Worm (Caenorhabditis elegans) whole organism, young adult: ENCODE data around the gene pho-13.

ENCODE experiments used
- B0035.1 ChIP-seq: sonication (generic microtip); optimal IDR thresholded peaks from 2 replicates; lab custom pipeline; 2016; ENCODE audit warnings: missing genetic modification characterization, mild to moderate bottlenecking, missing compliant biosample characterization, missing genotype, missing genetic modification reagents
- F49E8.2 ChIP-seq: sonication (generic microtip); optimal IDR thresholded peaks from 3 replicates; lab custom pipeline; 2017; ENCODE audit warnings: missing genetic modification characterization, mild to moderate bottlenecking, missing compliant biosample characterization, antibody characterized with exemption, moderate library complexity; ENCODE audit not compliant: insufficient read depth
- F55B11.4 ChIP-seq: sonication (generic microtip); optimal IDR thresholded peaks from 2 replicates; lab custom pipeline; 2016; ENCODE audit warnings: missing compliant biosample characterization, missing genetic modification characterization, borderline replicate concordance; ENCODE audit not compliant: insufficient read depth
- F57A8.1 ChIP-seq: fragments of 200-800 bp; sonication (Bioruptor generic); optimal IDR thresholded peaks from 2 replicates; lab custom pipeline; 2018; ENCODE audit warnings: mild to moderate bottlenecking, missing genetic modification characterization, moderate library complexity, missing compliant biosample characterization
- K12H6.12 ChIP-seq: fragments of 200-800 bp; sonication (Bioruptor generic); optimal IDR thresholded peaks from 2 replicates; lab custom pipeline; 2018; ENCODE audit warnings: mild to moderate bottlenecking, missing genetic modification characterization, missing compliant biosample characterization
- Y53G8AR.9 ChIP-seq: fragments of 200-800 bp; sonication (Bioruptor generic); conservative IDR thresholded peaks from 2 replicates; pipeline ENCODE4 v1.3.6; 2022; ENCODE audit warnings: missing genetic modification reagents, missing genetic modification characterization, missing compliant biosample characterization
- Y67H2A.10 ChIP-seq: fragments of 200-800 bp; sonication (Bioruptor generic); conservative IDR thresholded peaks from 2 replicates; pipeline ENCODE4 v1.3.6; 2022; ENCODE audit warnings: missing genetic modification reagents, missing genetic modification characterization, missing compliant biosample characterization
- Y79H2A.3 ChIP-seq: fragments of 200-800 bp; sonication (Bioruptor generic); conservative IDR thresholded peaks from 2 replicates; pipeline ENCODE4 v1.3.6; 2022; ENCODE audit warnings: missing genetic modification reagents, missing genetic modification characterization, missing compliant biosample characterization
- ZK185.1 ChIP-seq: sonication (generic microtip); optimal IDR thresholded peaks from 2 replicates; lab custom pipeline; 2016; ENCODE audit warnings: mild to moderate bottlenecking, missing genetic modification characterization, missing compliant biosample characterization; ENCODE audit not compliant: poor library complexity, severe bottlenecking
- ama-1 ChIP-seq, 3 experiments: fragments of 150-350 bp in 1 of 3; sonication (generic microtip) in 2 of 3; optimal IDR thresholded peaks; 2 replicates each; lab custom pipeline; 2014 to 2018; ENCODE audit warnings: missing biosample characterization in 2 of 3, missing genetic modification characterization in 2 of 3, missing genetic modification reagents in 2 of 3
- aptf-2 ChIP-seq: fragments of 200-800 bp; sonication (Bioruptor generic); conservative IDR thresholded peaks from 2 replicates; pipeline ENCODE4 v1.3.6; 2022; ENCODE audit warnings: missing genetic modification reagents, missing genetic modification characterization, missing compliant biosample characterization
- atf-7 ChIP-seq: sonication (generic microtip); optimal IDR thresholded peaks from 2 replicates; lab custom pipeline; 2017; ENCODE audit warnings: mild to moderate bottlenecking, missing genetic modification characterization, missing compliant biosample characterization
- bed-1 ChIP-seq: fragments of 200-800 bp; sonication (Bioruptor generic); IDR thresholded peaks from 2 replicates; pipeline ENCODE4 v1.3.6; 2022; ENCODE audit warnings: missing genetic modification reagents, missing genetic modification characterization, missing compliant biosample characterization
- bed-2 ChIP-seq: fragments of 200-800 bp; sonication (Bioruptor generic); IDR thresholded peaks from 2 replicates; pipeline ENCODE4 v1.3.6; 2022; ENCODE audit warnings: missing genetic modification reagents, missing genetic modification characterization, missing compliant biosample characterization
- cebp-1 ChIP-seq, 2 experiments: fragments of 200-800 bp in 1 of 2; sonication (Bioruptor generic) in 1 of 2; sonication (generic microtip) in 1 of 2; IDR thresholded peaks in 1 of 2; optimal IDR thresholded peaks in 1 of 2; 2 replicates each; pipeline versions ENCODE4 v1.3.6 to Lab custom; 2017 to 2022; ENCODE audit warnings: missing compliant biosample characterization in 2 of 2, missing genetic modification characterization in 2 of 2, mild to moderate bottlenecking in 1 of 2, missing genetic modification reagents in 1 of 2, moderate library complexity in 1 of 2
- ceh-100 ChIP-seq: fragments of 200-800 bp; sonication (Bioruptor generic); IDR thresholded peaks from 2 replicates; pipeline ENCODE4 v1.3.6; 2022; ENCODE audit warnings: missing genetic modification reagents, missing genetic modification characterization, missing compliant biosample characterization
- die-1 ChIP-seq: sonication (generic microtip); optimal IDR thresholded peaks from 2 replicates; lab custom pipeline; 2016; ENCODE audit warnings: missing genotype, mild to moderate bottlenecking, missing genetic modification characterization, missing compliant biosample characterization
- dox-1 ChIP-seq: fragments of 200-800 bp; sonication (Bioruptor generic); IDR thresholded peaks from 2 replicates; pipeline ENCODE4 v1.3.6; 2022; ENCODE audit warnings: missing genetic modification reagents, missing genetic modification characterization, missing compliant biosample characterization
- dpff-1 ChIP-seq: sonication (generic microtip); optimal IDR thresholded peaks from 2 replicates; lab custom pipeline; 2017; ENCODE audit warnings: mild to moderate bottlenecking, missing genetic modification characterization, missing compliant biosample characterization
- egl-44 ChIP-seq: fragments of 200-800 bp; sonication (Bioruptor generic); IDR thresholded peaks from 2 replicates; pipeline ENCODE4 v1.3.6; 2022; ENCODE audit warnings: missing genetic modification reagents, missing genetic modification characterization, missing compliant biosample characterization
- ekl-4 ChIP-seq: fragments of 200-800 bp; sonication (Bioruptor generic); IDR thresholded peaks from 2 replicates; pipeline ENCODE4 v1.3.6; 2022; ENCODE audit warnings: missing genetic modification reagents, missing genetic modification characterization, missing compliant biosample characterization
- hmg-1.2 ChIP-seq: fragments of 200-800 bp; sonication (Bioruptor generic); IDR thresholded peaks from 2 replicates; pipeline ENCODE4 v1.3.6; 2022; ENCODE audit warnings: missing genetic modification reagents, missing genetic modification characterization, missing compliant biosample characterization
- hrde-1 ChIP-seq: sonication (generic microtip); optimal IDR thresholded peaks from 2 replicates; lab custom pipeline; 2016; ENCODE audit warnings: missing genetic modification characterization, mild to moderate bottlenecking, missing compliant biosample characterization, moderate library complexity, missing genotype, missing genetic modification reagents, borderline replicate concordance
- hsf-1 ChIP-seq: fragments of 200-800 bp; sonication (Bioruptor generic); IDR thresholded peaks from 2 replicates; pipeline ENCODE4 v1.3.6; 2022; ENCODE audit warnings: missing genetic modification reagents, missing genetic modification characterization, missing compliant biosample characterization
- let-526 ChIP-seq: fragments of 200-800 bp; sonication (Bioruptor generic); IDR thresholded peaks from 2 replicates; pipeline ENCODE4 v1.3.6; 2022; ENCODE audit warnings: missing genetic modification reagents, missing genetic modification characterization, missing compliant biosample characterization
- let-607 ChIP-seq, 2 experiments: fragments of 200-800 bp in 1 of 2; sonication (Bioruptor generic) in 1 of 2; sonication (generic microtip) in 1 of 2; optimal IDR thresholded peaks; 2 replicates each; lab custom pipeline; 2016 to 2018; ENCODE audit warnings: mild to moderate bottlenecking in 2 of 2, missing compliant biosample characterization in 2 of 2, missing genetic modification characterization in 2 of 2, moderate library complexity in 2 of 2, missing genotype in 1 of 2
- lin-35 ChIP-seq, 3 experiments: fragments of 150-350 bp in 2 of 3; sonication (generic microtip) in 1 of 3; optimal IDR thresholded peaks; 2 replicates each; lab custom pipeline; 2014 to 2018; ENCODE audit warnings: missing biosample characterization in 3 of 3, missing genetic modification characterization in 3 of 3, missing genetic modification reagents in 3 of 3
- lin-54 ChIP-seq: fragments of 200-800 bp; sonication (Bioruptor generic); optimal IDR thresholded peaks from 2 replicates; lab custom pipeline; 2018; ENCODE audit warnings: mild to moderate bottlenecking, missing genetic modification characterization, missing compliant biosample characterization
- lsy-27 ChIP-seq: sonication (generic microtip); optimal IDR thresholded peaks from 2 replicates; lab custom pipeline; 2017; ENCODE audit warnings: missing genetic modification characterization, mild to moderate bottlenecking, missing compliant biosample characterization, antibody characterized with exemption, missing genotype, borderline replicate concordance; ENCODE audit not compliant: insufficient read depth
- madf-10 ChIP-seq: sonication (generic microtip); optimal IDR thresholded peaks from 2 replicates; lab custom pipeline; 2016; ENCODE audit warnings: mild to moderate bottlenecking, missing genetic modification characterization, missing compliant biosample characterization
- madf-3 ChIP-seq: fragments of 200-800 bp; sonication (Bioruptor generic); IDR thresholded peaks from 2 replicates; pipeline ENCODE4 v1.3.6; 2022; ENCODE audit warnings: missing genetic modification reagents, missing genetic modification characterization, missing compliant biosample characterization
- mel-28 ChIP-seq: sonication (generic microtip); optimal IDR thresholded peaks from 2 replicates; lab custom pipeline; 2016; ENCODE audit warnings: borderline replicate concordance, mild to moderate bottlenecking, missing genetic modification characterization, missing compliant biosample characterization
- mes-4 ChIP-seq: sonication (generic microtip); optimal IDR thresholded peaks from 2 replicates; lab custom pipeline; 2016; ENCODE audit warnings: missing genotype, missing genetic modification characterization, missing compliant biosample characterization
- mxl-1 ChIP-seq: sonication (generic microtip); optimal IDR thresholded peaks from 2 replicates; lab custom pipeline; 2016; ENCODE audit warnings: missing genetic modification characterization, missing compliant biosample characterization
- nfyb-1 ChIP-seq: fragments of 200-800 bp; sonication (Bioruptor generic); IDR thresholded peaks from 2 replicates; pipeline ENCODE4 v1.3.6; 2022; ENCODE audit warnings: missing genetic modification reagents, missing genetic modification characterization, missing compliant biosample characterization
- pha-4 ChIP-seq: fragments of 150-350 bp; sonication (generic microtip); optimal IDR thresholded peaks from 2 replicates; lab custom pipeline; 2014; ENCODE audit warnings: missing biosample characterization, missing genetic modification reagents, missing genetic modification characterization
- repo-1 ChIP-seq: sonication (generic microtip); optimal IDR thresholded peaks from 2 replicates; lab custom pipeline; 2017; ENCODE audit warnings: mild to moderate bottlenecking, missing genetic modification characterization, missing compliant biosample characterization
- rpc-1 ChIP-seq, 2 experiments: fragments of 150-350 bp in 1 of 2; sonication (generic microtip) in 1 of 2; optimal IDR thresholded peaks; 2 replicates each; lab custom pipeline; 2014 to 2018; ENCODE audit warnings: missing biosample characterization in 1 of 2, missing genetic modification characterization in 1 of 2, missing genetic modification reagents in 1 of 2, missing genotype in 1 of 2
- sea-2 ChIP-seq: fragments of 200-800 bp; sonication (Bioruptor generic); IDR thresholded peaks from 2 replicates; pipeline ENCODE4 v1.3.6; 2022; ENCODE audit warnings: missing genetic modification characterization, missing compliant biosample characterization
- snpc-4 ChIP-seq, 5 experiments: fragments of 150-350 bp in 1 of 5; sonication (generic microtip) in 4 of 5; optimal IDR thresholded peaks; 2 replicates each; lab custom pipeline; 2014 to 2018; ENCODE audit warnings: missing genetic modification characterization in 5 of 5, missing biosample characterization in 3 of 5, antibody characterized with exemption in 2 of 5, mild to moderate bottlenecking in 2 of 5, missing compliant biosample characterization in 2 of 5, missing genotype in 2 of 5, moderate library complexity in 2 of 5, missing genetic modification reagents in 1 of 5
- unc-62 ChIP-seq: fragments of 150-350 bp; optimal IDR thresholded peaks from 2 replicates; lab custom pipeline; 2014; ENCODE audit warnings: missing biosample characterization, missing genetic modification reagents, missing genetic modification characterization
- ztf-25 ChIP-seq: fragments of 200-800 bp; sonication (Bioruptor generic); IDR thresholded peaks from 2 replicates; pipeline ENCODE4 v1.3.6; 2022; ENCODE audit warnings: missing genetic modification reagents, missing genetic modification characterization, missing compliant biosample characterization

Gene pho-13

DNA sequence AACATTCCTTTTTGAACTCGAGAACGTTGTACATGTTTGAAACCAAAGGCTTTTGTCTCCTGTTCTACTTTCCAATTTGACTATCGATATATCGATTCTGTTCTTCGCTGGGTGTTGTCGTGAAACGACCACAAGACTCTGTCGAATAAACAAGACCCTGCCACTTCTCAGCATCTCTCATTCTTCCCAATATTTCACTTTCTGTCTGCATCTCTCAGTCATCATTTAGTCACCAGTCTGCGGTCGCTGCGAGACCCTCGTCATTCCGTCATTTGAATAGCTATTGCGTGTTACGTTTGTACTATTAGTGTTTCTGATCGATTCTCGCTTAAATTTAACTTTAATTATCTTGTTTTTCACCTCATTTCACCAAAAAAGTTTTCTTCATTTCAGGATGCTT is 19.4 kb downstream of the pho-13 start (continued):
- TF ChIP-seq bed-2 (GFP tag; lab: Robert Waterston, UW) (no peak), ztf-25 (no peak), hsf-1 (GFP tag; lab: Robert Waterston, UW) (no peak), ceh-100 (GFP tag; lab: Robert Waterston, UW) (no peak), egl-44 (GFP tag; lab: Robert Waterston, UW) (no peak), F49E8.2 (no peak), ama-1 (optimal IDR thresholded peaks at IDR 0.05; lab: Kevin White, UChicago) (peak; percentile 29), ama-1 (GFP tag; optimal IDR thresholded peaks at IDR 0.05; lab: Kevin White, UChicago) (no peak), atf-7 (tag; lab: Kevin White, UChicago) (peak; percentile 83), mes-4 (tag; lab: Kevin White, UChicago) (no peak), madf-10 (tag; lab: Kevin White, UChicago) (peak; percentile 81), B0035.1 (tag; lab: Kevin White, UChicago) (no peak)

DNA sequence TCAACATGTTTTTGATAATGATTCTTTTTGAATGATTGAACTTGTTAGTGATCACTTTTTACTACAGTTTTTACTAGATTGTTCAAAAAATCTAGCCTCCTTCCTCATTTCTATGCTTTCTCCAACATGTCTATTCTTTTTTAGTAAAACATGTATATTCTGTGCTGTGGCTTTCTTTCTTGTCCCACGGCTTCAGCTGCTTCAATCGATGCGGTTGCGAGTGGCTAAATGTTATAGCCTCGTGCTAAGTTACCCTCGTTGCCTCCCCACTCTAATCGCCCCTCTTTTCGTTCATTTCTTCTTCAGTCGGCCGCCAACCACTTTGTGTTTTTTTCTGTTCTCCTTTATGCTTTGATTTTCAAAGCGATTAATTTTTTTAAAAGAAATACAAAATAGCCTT is 20.9 kb downstream of the pho-13 start:
- TF ChIP-seq nfyb-1 (GFP tag; lab: Robert Waterston, UW) (peak; percentile 45; the same call in 1 of the 2 replicates), ZK185.1 (tag; lab: Kevin White, UChicago) (peak; percentile 22), ama-1 (optimal IDR thresholded peaks at IDR 0.05; lab: Kevin White, UChicago) (no peak), ama-1 (GFP tag; optimal IDR thresholded peaks at IDR 0.05; lab: Kevin White, UChicago) (peak in 1 of 2 experiments; percentile 33), hmg-1.2 (GFP tag; lab: Robert Waterston, UW) (0 out of 2 replicates have a peak, but pooled peaks have one; percentile 6), mxl-1 (tag; lab: Kevin White, UChicago) (no peak), K12H6.12 (peak; percentile 26), ekl-4 (no peak), pha-4 (no peak), snpc-4 (GFP tag; optimal IDR thresholded peaks at IDR 0.05; lab: Kevin White, UChicago) (no peak), snpc-4 (tag; optimal IDR thresholded peaks at IDR 0.05; lab: Kevin White, UChicago) (peak in 1 of 4 experiments; percentile 27), dpff-1 (tag; lab: Kevin White, UChicago) (no peak), cebp-1 (GFP tag; IDR thresholded peaks at IDR 0.05; lab: Robert Waterston, UW) (no peak), cebp-1 (tag; optimal IDR thresholded peaks at IDR 0.05; lab: Kevin White, UChicago) (peak; percentile 21), lin-35 (GFP tag; optimal IDR thresholded peaks at IDR 0.05; lab: Kevin White, UChicago) (peak in 1 of 3 experiments; percentile 58), madf-3 (no peak), repo-1 (tag; lab: Kevin White, UChicago) (peak; percentile 24)

DNA sequence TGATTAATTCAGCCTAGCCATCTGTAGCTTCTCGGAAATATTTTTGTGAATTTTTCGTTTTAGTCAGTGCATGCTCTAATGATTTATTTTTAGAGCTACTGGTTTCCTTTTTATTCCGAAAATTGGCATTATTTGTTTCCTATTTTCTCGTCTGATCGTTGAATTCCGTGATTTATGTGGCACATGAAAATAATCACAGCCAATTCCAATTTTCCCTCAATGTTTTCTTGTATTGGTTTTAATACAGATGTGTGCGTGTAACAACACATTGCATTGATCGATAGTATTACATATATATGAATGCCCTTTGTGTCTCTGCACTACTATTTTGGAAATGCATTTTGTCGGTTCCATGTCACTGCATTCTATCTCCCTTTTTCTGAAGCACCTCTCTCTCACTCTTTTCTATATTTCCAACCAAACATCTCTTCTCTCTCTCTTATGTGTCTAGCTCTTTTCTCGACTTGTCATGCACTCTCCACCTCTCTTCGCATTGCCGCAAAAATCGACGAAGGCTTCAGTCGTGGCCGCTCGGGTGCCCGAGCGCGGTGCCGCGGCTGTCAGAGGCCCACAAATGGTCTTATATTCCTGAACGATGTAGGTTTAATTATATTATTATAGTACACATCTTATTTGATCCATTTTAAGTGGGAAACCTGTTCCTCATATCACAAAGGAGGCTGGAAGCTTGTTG is 22.4 kb downstream of the pho-13 start:
- TF ChIP-seq Y67H2A.10 (GFP tag; lab: Robert Waterston, UW) = no peak
- no peak for TF ChIP-seq let-526 (GFP tag; lab: Robert Waterston, UW)
- no peak for TF ChIP-seq lsy-27 (tag; lab: Kevin White, UChicago)
- no peak for TF ChIP-seq F55B11.4 (tag; lab: Kevin White, UChicago)
- no peak for TF ChIP-seq aptf-2 (GFP tag; lab: Robert Waterston, UW)
- TF ChIP-seq unc-62 = no peak
- no peak for TF ChIP-seq Y53G8AR.9
- peak; percentile 40; the same call in 1 of the 2 replicates for TF ChIP-seq dox-1
- no peak for TF ChIP-seq die-1
- TF ChIP-seq sea-2 (GFP tag; lab: Robert Waterston, UW) = no peak
- TF ChIP-seq hrde-1 (tag; lab: Kevin White, UChicago) = no peak
- TF ChIP-seq F57A8.1 (GFP tag; lab: Kevin White, UChicago) = no peak
- peak in 1 of 2 experiments; percentile 29 for TF ChIP-seq let-607 (tag; optimal IDR thresholded peaks at IDR 0.05; lab: Kevin White, UChicago)
- TF ChIP-seq Y79H2A.3 (GFP tag; lab: Robert Waterston, UW) = no peak
- no peak for TF ChIP-seq rpc-1 (optimal IDR thresholded peaks at IDR 0.05; lab: Kevin White, UChicago)
- no peak for TF ChIP-seq rpc-1 (tag; optimal IDR thresholded peaks at IDR 0.05; lab: Kevin White, UChicago)
- TF ChIP-seq lin-54 (GFP tag; lab: Kevin White, UChicago) = no peak
- peak; percentile 61; the same call in 1 of the 2 replicates for TF ChIP-seq nfyb-1 (GFP tag; lab: Robert Waterston, UW)
- no peak for TF ChIP-seq mel-28 (tag; lab: Kevin White, UChicago)
- no peak for TF ChIP-seq bed-1 (GFP tag; lab: Robert Waterston, UW)
